Worm (Caenorhabditis elegans): Measurements from ENCODE around the gene cest-2.3.
"Not testable (repeated sequence)": the region's sequence is repeated elsewhere in the genome, so short reads cannot be mapped to it uniquely, and the experiment has no call there.

ce11 chrV:14205214-14205613 is 22.5 kb upstream of the cest-2.3 start, which contains the start of gene T16A9.3:
- not testable (repeated sequence) for TF ChIP-seq pha-4 (tag; optimal IDR thresholded peaks at IDR 0.05); sox-2 (GFP tag; IDR thresholded peaks at IDR 0.05); sox-4 (tag; optimal IDR thresholded peaks at IDR 0.05); F13H6.1 (tag; optimal IDR thresholded peaks at IDR 0.05); elt-4 (tag; optimal IDR thresholded peaks at IDR 0.05); ama-1 (optimal IDR thresholded peaks at IDR 0.05); lim-6 (tag; optimal IDR thresholded peaks at IDR 0.05); dve-1 (tag; optimal IDR thresholded peaks at IDR 0.05); ets-4 (tag; optimal IDR thresholded peaks at IDR 0.05); ceh-19 (GFP tag; optimal IDR thresholded peaks at IDR 0.05); lin-11 (tag; optimal IDR thresholded peaks at IDR 0.05); npax-4 (tag; optimal IDR thresholded peaks at IDR 0.05)
